Fruit fly (Drosophila melanogaster) whole organism, adult: ENCODE data around the gene Clbn.

ENCODE experiments used
- CG11617 ChIP-seq: fragments of 200-800 bp; sonication (Bioruptor generic); optimal IDR thresholded peaks from 2 replicates; lab custom pipeline; 2017; ENCODE audit warnings: mild to moderate bottlenecking, missing biosample characterization, missing genetic modification reagents, missing genetic modification characterization
- CG12768 ChIP-seq: fragments of 200-800 bp; sonication (Bioruptor generic); optimal IDR thresholded peaks from 2 replicates; lab custom pipeline; 2017; ENCODE audit warnings: missing biosample characterization, missing genetic modification characterization, mild to moderate bottlenecking, moderate library complexity, missing genetic modification reagents
- CG14711 ChIP-seq: fragments of 200-800 bp; sonication (Bioruptor generic); optimal IDR thresholded peaks from 2 replicates; lab custom pipeline; 2018; ENCODE audit warnings: missing biosample characterization, mild to moderate bottlenecking, missing genetic modification characterization, moderate library complexity
- CG1620 ChIP-seq: fragments of 200-800 bp; sonication (Bioruptor generic); optimal IDR thresholded peaks from 2 replicates; lab custom pipeline; 2016; ENCODE audit warnings: missing biosample characterization, missing genetic modification characterization
- CG33017 ChIP-seq: fragments of 200-800 bp; sonication (Bioruptor generic); optimal IDR thresholded peaks from 2 replicates; lab custom pipeline; 2018; ENCODE audit warnings: missing biosample characterization, mild to moderate bottlenecking, missing genetic modification characterization, moderate library complexity
- CG5204 ChIP-seq: fragments of 200-800 bp; sonication (Bioruptor generic); optimal IDR thresholded peaks from 2 replicates; lab custom pipeline; 2016; ENCODE audit warnings: missing biosample characterization, missing genetic modification characterization
- CG7045 ChIP-seq: fragments of 200-800 bp; sonication (Bioruptor generic); optimal IDR thresholded peaks from 2 replicates; lab custom pipeline; 2017; ENCODE audit warnings: missing biosample characterization, mild to moderate bottlenecking, missing genetic modification characterization
- CG7101 ChIP-seq: fragments of 200-800 bp; sonication (Bioruptor generic); optimal IDR thresholded peaks from 2 replicates; lab custom pipeline; 2018; ENCODE audit warnings: missing biosample characterization, mild to moderate bottlenecking, missing genetic modification characterization, moderate library complexity
- Clk ChIP-seq: fragments of 200-800 bp; sonication (Bioruptor generic); optimal IDR thresholded peaks from 2 replicates; lab custom pipeline; 2017; ENCODE audit warnings: missing biosample characterization, missing genetic modification characterization
- Crg-1 ChIP-seq: fragments of 200-800 bp; sonication (Bioruptor generic); optimal IDR thresholded peaks from 2 replicates; lab custom pipeline; 2016; ENCODE audit warnings: missing biosample characterization, missing genetic modification characterization
- Hr96 ChIP-seq: fragments of 200-800 bp; sonication (Bioruptor generic); optimal IDR thresholded peaks from 2 replicates; lab custom pipeline; 2016; ENCODE audit warnings: missing biosample characterization, missing genetic modification characterization
- Mnt ChIP-seq: fragments of 200-800 bp; sonication (Bioruptor generic); optimal IDR thresholded peaks from 2 replicates; lab custom pipeline; 2016; ENCODE audit warnings: missing biosample characterization, mild to moderate bottlenecking, missing genetic modification characterization
- bab1 ChIP-seq: fragments of 200-800 bp; sonication (Bioruptor generic); optimal IDR thresholded peaks from 3 replicates; lab custom pipeline; 2019; ENCODE audit warnings: missing biosample characterization, mild to moderate bottlenecking, missing genetic modification characterization, moderate library complexity
- cic ChIP-seq: fragments of 200-800 bp; sonication (Bioruptor generic); optimal IDR thresholded peaks from 2 replicates; lab custom pipeline; 2017; ENCODE audit warnings: missing biosample characterization, mild to moderate bottlenecking, missing genetic modification characterization, moderate library complexity
- cnc ChIP-seq, 2 experiments: fragments of >200 bp; optimal IDR thresholded peaks; 2 replicates each; lab custom pipeline; 2017
- kay ChIP-seq: fragments of 200-800 bp; sonication (Bioruptor generic); peaks from one replicate; lab custom pipeline; 2016; ENCODE audit warnings: missing biosample characterization, missing genetic modification characterization, borderline replicate concordance
- ovo ChIP-seq: fragments of 200-800 bp; sonication (Bioruptor generic); optimal IDR thresholded peaks from 2 replicates; lab custom pipeline; 2016; ENCODE audit warnings: missing biosample characterization, missing genetic modification characterization
- pad ChIP-seq: fragments of 200-800 bp; sonication (Bioruptor generic); optimal IDR thresholded peaks from 3 replicates; lab custom pipeline; 2017; ENCODE audit warnings: missing biosample characterization, missing genetic modification characterization, mild to moderate bottlenecking, moderate library complexity, missing genetic modification reagents
- tj ChIP-seq: fragments of 200-800 bp; sonication (Bioruptor generic); optimal IDR thresholded peaks from 3 replicates; lab custom pipeline; 2017; ENCODE audit warnings: missing biosample characterization, mild to moderate bottlenecking, missing genetic modification characterization, moderate library complexity
- toe ChIP-seq: fragments of 200-800 bp; sonication (Bioruptor generic); optimal IDR thresholded peaks from 2 replicates; lab custom pipeline; 2016; ENCODE audit warnings: missing biosample characterization, missing genetic modification characterization

The Clbn gene

dm6 chr3R:25108932-25109331 is 18.4 kb upstream of the Clbn start, which contains the start of gene CG34027:
Gene CG34027, minus strand, starts transcription at chr3R:25109032.
- TF ChIP-seq Mnt (GFP tag; lab: Kevin White, UChicago): no peak
- no peak for TF ChIP-seq cic (GFP tag; lab: Kevin White, UChicago)
- no peak for TF ChIP-seq toe (GFP tag; lab: Kevin White, UChicago)
- no peak for TF ChIP-seq CG1620 (GFP tag; lab: Kevin White, UChicago)
- TF ChIP-seq Hr96 (GFP tag; lab: Kevin White, UChicago): no peak
- no peak for TF ChIP-seq CG7045
- TF ChIP-seq bab1: no peak
- no peak for TF ChIP-seq Crg-1 (GFP tag; lab: Kevin White, UChicago)
- no peak for TF ChIP-seq CG14711 (tag; lab: Kevin White, UChicago)
- TF ChIP-seq CG11617 (GFP tag; lab: Kevin White, UChicago): no peak
- no peak for TF ChIP-seq pad (GFP tag; lab: Kevin White, UChicago)
- TF ChIP-seq CG5204 (GFP tag; lab: Kevin White, UChicago): no peak
- no peak for TF ChIP-seq ovo
- TF ChIP-seq tj (GFP tag; lab: Kevin White, UChicago): no peak
- no peak for TF ChIP-seq CG7101 (tag; lab: Kevin White, UChicago)
- no peak for TF ChIP-seq CG33017

DNA sequence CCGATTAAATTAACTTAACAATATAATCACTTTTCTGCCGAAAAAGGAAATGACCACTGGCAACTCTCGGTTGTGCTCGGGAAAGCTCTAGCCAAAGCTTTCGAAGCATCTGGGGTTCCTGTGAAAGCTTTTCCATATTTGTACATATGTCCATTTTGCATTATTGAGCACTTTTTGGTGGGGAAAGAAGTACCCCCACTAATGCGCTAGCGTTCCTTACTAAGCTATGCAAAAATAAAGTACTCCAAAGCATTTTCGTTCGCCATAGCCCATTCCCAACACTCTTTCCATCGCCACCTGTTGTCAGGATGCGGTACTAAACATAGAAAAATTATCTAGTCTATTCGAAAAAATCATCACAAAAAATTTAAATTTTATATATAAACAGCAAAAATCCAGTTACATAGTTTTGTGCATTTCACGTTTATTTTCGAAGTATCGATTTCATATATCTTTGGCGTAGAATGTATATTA is 14.8 kb upstream of the Clbn start, which contains the start of gene Nepl16:
Gene Nepl16 (minus strand): TSS at position 51 of the 474 bp plus-strand sequence.
- no peak for TF ChIP-seq CG14711 (tag; lab: Kevin White, UChicago)
- no peak for TF ChIP-seq CG33017
- no peak for TF ChIP-seq toe (GFP tag; lab: Kevin White, UChicago)
- no peak for TF ChIP-seq Mnt (GFP tag; lab: Kevin White, UChicago)
- TF ChIP-seq Crg-1 (GFP tag; lab: Kevin White, UChicago): no peak
- TF ChIP-seq CG1620 (GFP tag; lab: Kevin White, UChicago): no peak
- no peak for TF ChIP-seq CG5204 (GFP tag; lab: Kevin White, UChicago)
- TF ChIP-seq CG7101 (tag; lab: Kevin White, UChicago): no peak
- TF ChIP-seq Hr96 (GFP tag; lab: Kevin White, UChicago): no peak
- TF ChIP-seq CG11617 (GFP tag; lab: Kevin White, UChicago): no peak
- TF ChIP-seq cnc (optimal IDR thresholded peaks at IDR 0.05; lab: Kevin White, UChicago): no peak
- TF ChIP-seq Clk (GFP tag; lab: Kevin White, UChicago): no peak
- TF ChIP-seq tj (GFP tag; lab: Kevin White, UChicago): no peak
- no peak for TF ChIP-seq bab1
- no peak for TF ChIP-seq pad (GFP tag; lab: Kevin White, UChicago)
- TF ChIP-seq cic (GFP tag; lab: Kevin White, UChicago): no peak
- TF ChIP-seq CG7045: no peak
- no peak for TF ChIP-seq ovo
- TF ChIP-seq kay (GFP tag; lab: Kevin White, UChicago): no peak
- TF ChIP-seq CG12768 (GFP tag; lab: Kevin White, UChicago): no peak

dm6 chr3R:25122736-25123211 is 4.5 kb upstream of the Clbn start, which contains the start of the genes CG31510 and TTLL5:
Gene CG31510, minus strand, starts transcription at chr3R:25122920.
Gene TTLL5, minus strand, starts transcription at chr3R:25122920.
- TF ChIP-seq bab1: peak; percentile 37
- no peak for TF ChIP-seq cic (GFP tag; lab: Kevin White, UChicago)

- peak; percentile 61 for TF ChIP-seq CG11617 (GFP tag; lab: Kevin White, UChicago)
- peak; percentile 14 for TF ChIP-seq bab1
- peak; percentile 48 for TF ChIP-seq Hr96 (GFP tag; lab: Kevin White, UChicago)
- TF ChIP-seq CG5204 (GFP tag; lab: Kevin White, UChicago): peak; percentile 33
- TF ChIP-seq Mnt (GFP tag; lab: Kevin White, UChicago): peak; percentile 32
- TF ChIP-seq CG7045: peak; percentile 61
- peak; percentile 7 for TF ChIP-seq tj (GFP tag; lab: Kevin White, UChicago)
- TF ChIP-seq CG12768 (GFP tag; lab: Kevin White, UChicago): peak; percentile 31
- TF ChIP-seq pad (GFP tag; lab: Kevin White, UChicago): peak; percentile 32
- TF ChIP-seq CG1620 (GFP tag; lab: Kevin White, UChicago): peak; percentile 62
- peak; percentile 36 for TF ChIP-seq Crg-1 (GFP tag; lab: Kevin White, UChicago)
- peak; percentile 37 for TF ChIP-seq ovo
- peak; percentile 47 for TF ChIP-seq CG7101 (tag; lab: Kevin White, UChicago)
- peak; percentile 4 for TF ChIP-seq CG33017
Measured at dm6 chr3R:25123262-25123661, 4.0 kb upstream of the Clbn start, which contains the start of gene vig2. Gene vig2, plus strand, starts transcription at chr3R:25123373.

DNA sequence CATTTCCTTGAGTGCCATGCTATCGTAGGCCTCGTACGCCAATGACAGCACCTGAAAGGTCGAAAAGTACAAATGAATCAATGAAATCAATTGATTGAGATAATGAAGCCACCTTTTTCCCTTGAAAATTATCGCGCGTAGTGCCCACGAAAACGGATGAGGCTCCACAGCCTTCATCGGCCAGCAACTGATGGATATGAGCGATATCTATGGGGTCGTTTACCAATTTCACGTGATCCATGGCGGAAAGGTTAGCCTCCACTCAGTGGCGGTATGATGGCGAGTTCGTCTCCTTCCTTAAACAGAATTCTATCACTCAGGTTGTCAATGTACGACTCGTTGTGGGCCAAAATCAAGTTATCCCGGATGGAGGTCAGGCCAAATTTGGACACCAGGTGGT is 479 bp upstream of the Clbn start:
- TF ChIP-seq CG7045 (no peak), CG14711 (tag; lab: Kevin White, UChicago) (no peak), bab1 (no peak), ovo (no peak), pad (GFP tag; lab: Kevin White, UChicago) (no peak), CG11617 (GFP tag; lab: Kevin White, UChicago) (no peak), Crg-1 (GFP tag; lab: Kevin White, UChicago) (no peak), cic (GFP tag; lab: Kevin White, UChicago) (no peak), CG1620 (GFP tag; lab: Kevin White, UChicago) (no peak), Hr96 (GFP tag; lab: Kevin White, UChicago) (no peak), cnc (optimal IDR thresholded peaks at IDR 0.05; lab: Kevin White, UChicago) (no peak), CG12768 (GFP tag; lab: Kevin White, UChicago) (no peak), Mnt (GFP tag; lab: Kevin White, UChicago) (no peak), kay (GFP tag; lab: Kevin White, UChicago) (no peak), tj (GFP tag; lab: Kevin White, UChicago) (no peak), Clk (GFP tag; lab: Kevin White, UChicago) (no peak), toe (GFP tag; lab: Kevin White, UChicago) (no peak), CG33017 (no peak), CG7101 (tag; lab: Kevin White, UChicago) (no peak), CG5204 (GFP tag; lab: Kevin White, UChicago) (no peak)
